Worm (Caenorhabditis elegans) whole organism, early embryonic: ENCODE measurements around the gene T11F9.10.
"Not testable (repeated sequence)": the region's sequence is repeated elsewhere in the genome, so short reads cannot be mapped to it uniquely, and the experiment has no call there.

Source experiments
- B0310.2 ChIP-seq: sonication (generic microtip); optimal IDR thresholded peaks from 2 replicates; lab custom pipeline; 2016; ENCODE audit warnings: mild to moderate bottlenecking, missing genetic modification characterization, missing compliant biosample characterization
- aly-1 ChIP-seq: sonication (generic microtip); optimal IDR thresholded peaks from 2 replicates; lab custom pipeline; 2016; ENCODE audit warnings: missing genetic modification characterization, missing compliant biosample characterization
- ama-1 ChIP-seq: fragments of 150-350 bp; optimal IDR thresholded peaks from 2 replicates; lab custom pipeline; 2014
- ceh-13 ChIP-seq: fragments of 200-800 bp; sonication (Bioruptor generic); optimal IDR thresholded peaks from 2 replicates; lab custom pipeline; 2018; ENCODE audit warnings: mild to moderate bottlenecking, missing genetic modification characterization, missing compliant biosample characterization
- ceh-36 ChIP-seq: sonication (generic microtip); optimal IDR thresholded peaks from 2 replicates; lab custom pipeline; 2016; ENCODE audit warnings: missing genetic modification characterization, inconsistent platforms, missing compliant biosample characterization
- flt-1 ChIP-seq: fragments of 200-800 bp; sonication (Bioruptor generic); IDR thresholded peaks from 2 replicates; pipeline ENCODE4 v1.3.6; 2022; ENCODE audit warnings: missing genetic modification characterization, missing compliant biosample characterization
- hmbx-1 ChIP-seq: sonication (generic microtip); optimal IDR thresholded peaks from 2 replicates; lab custom pipeline; 2016; ENCODE audit warnings: mild to moderate bottlenecking, missing genetic modification characterization, missing compliant biosample characterization
- hmg-4 ChIP-seq: fragments of 200-800 bp; sonication (Bioruptor generic); optimal IDR thresholded peaks from 2 replicates; lab custom pipeline; 2018; ENCODE audit warnings: mild to moderate bottlenecking, missing genetic modification characterization, missing compliant biosample characterization
- pes-1 ChIP-seq: fragments of 200-800 bp; sonication (Bioruptor generic); IDR thresholded peaks from 2 replicates; pipeline ENCODE4 v1.3.6; 2022; ENCODE audit warnings: missing genetic modification reagents, missing genetic modification characterization, missing compliant biosample characterization
- tbx-11 ChIP-seq: fragments of 200-800 bp; sonication (Bioruptor generic); IDR thresholded peaks from 2 replicates; pipeline ENCODE4 v1.3.6; 2022; ENCODE audit warnings: missing genetic modification characterization, missing compliant biosample characterization
- tbx-37 ChIP-seq: fragments of 200-800 bp; sonication (Bioruptor generic); conservative IDR thresholded peaks from 2 replicates; pipeline ENCODE4 v1.3.6; 2022; ENCODE audit warnings: missing genetic modification reagents, missing genetic modification characterization, missing compliant biosample characterization
- tra-4 ChIP-seq: sonication (generic microtip); optimal IDR thresholded peaks from 2 replicates; lab custom pipeline; 2017; ENCODE audit warnings: missing genetic modification characterization, missing compliant biosample characterization

ce11 chrV:11480734-11481133 is 6.0 kb upstream of the T11F9.10 start, which contains the start of gene T11F9.14:
- TF ChIP-seq ceh-13 (GFP tag; lab: Kevin White, UChicago); ama-1 (lab: Kevin White, UChicago); hmg-4 (GFP tag; lab: Kevin White, UChicago); pes-1 (GFP tag; lab: Robert Waterston, UW); ceh-36 (tag; lab: Kevin White, UChicago); hmbx-1 (tag; lab: Kevin White, UChicago); flt-1 (GFP tag; lab: Robert Waterston, UW); tbx-37 (GFP tag; lab: Robert Waterston, UW); tra-4 (tag; lab: Kevin White, UChicago); B0310.2 (tag; lab: Kevin White, UChicago); aly-1; tbx-11 (GFP tag; lab: Robert Waterston, UW): not testable (repeated sequence)
